Fruit fly (Drosophila melanogaster): ENCODE data around the gene CG15387.

CG15387 gene

DNA sequence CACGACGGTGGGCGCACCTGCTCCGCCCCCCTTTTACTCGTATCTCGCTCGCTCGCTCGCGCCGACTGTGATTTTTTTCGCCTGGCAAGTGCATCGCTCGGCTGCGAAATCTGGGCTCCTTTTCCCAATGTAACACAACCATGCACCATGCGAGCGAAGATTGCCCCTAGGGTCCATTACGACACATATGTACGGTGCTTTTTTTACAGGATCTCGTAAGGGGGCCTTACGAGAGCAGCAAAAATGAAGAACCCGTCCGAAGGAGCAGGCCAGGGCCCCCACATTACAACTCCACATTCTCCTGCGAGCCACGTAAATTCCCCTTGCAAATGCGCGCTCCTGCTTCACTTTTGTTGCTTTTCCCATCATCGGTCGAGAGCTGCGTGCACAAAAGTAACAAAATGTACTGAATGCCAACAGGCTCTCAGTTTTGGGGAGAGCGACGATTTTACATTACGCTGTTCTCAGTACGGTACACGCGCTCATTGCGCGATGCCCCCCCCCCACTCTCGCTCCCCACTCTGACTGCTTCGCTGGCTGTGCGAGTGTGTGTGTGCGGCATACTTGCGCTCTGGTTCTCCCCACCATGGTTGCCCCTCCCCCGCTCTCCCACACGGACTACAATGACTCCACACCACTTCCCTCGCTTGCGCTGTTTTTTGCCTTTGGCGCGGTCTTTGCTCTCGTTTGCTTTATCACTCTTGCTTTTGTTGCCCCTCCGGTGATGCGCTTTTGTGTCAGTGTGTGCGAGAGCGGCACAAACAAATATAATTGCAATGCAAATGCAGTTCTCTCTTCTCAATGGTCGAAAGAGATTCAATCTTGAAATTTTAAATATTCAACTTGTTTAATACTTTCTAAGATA, 23.0 kb downstream of the CG15387 start (continued):
- TF ChIP-seq CG14441 (GFP tag; IDR thresholded peaks at IDR 0.05) (0 out of 2 replicates have a peak, but pooled peaks have one; percentile 15), CG18262 (tag; optimal IDR thresholded peaks at IDR 0.05) (no peak), jing (GFP tag; optimal IDR thresholded peaks at IDR 0.05) (no peak), chn (GFP tag; optimal IDR thresholded peaks at IDR 0.05) (no peak), ac (GFP tag; optimal IDR thresholded peaks at IDR 0.05) (no peak), cwo (GFP tag; optimal IDR thresholded peaks at IDR 0.05) (peak; percentile 8), CG9437 (GFP tag; optimal IDR thresholded peaks at IDR 0.05) (peak; percentile 70), Fer1 (GFP tag; optimal IDR thresholded peaks at IDR 0.05) (no peak), Bgb (GFP tag; IDR thresholded peaks at IDR 0.05; ENCODE audit: partially characterized antibody) (peak; percentile 66), corto (GFP tag; optimal IDR thresholded peaks at IDR 0.05) (peak; percentile 14), Hey (tag; optimal IDR thresholded peaks at IDR 0.05) (peak; percentile 41), Antp (GFP tag; optimal IDR thresholded peaks at IDR 0.05) (no peak), Adf1 (GFP tag; IDR thresholded peaks at IDR 0.05) (peak; percentile 51), CG30403 (GFP tag; optimal IDR thresholded peaks at IDR 0.05) (no peak), CG11456 (GFP tag; IDR thresholded peaks at IDR 0.05) (peak; percentile 44; the same call in 1 of the 3 replicates), Dad (GFP tag; optimal IDR thresholded peaks at IDR 0.05) (no peak), CG6791 (GFP tag; IDR thresholded peaks at IDR 0.05; ENCODE audit: partially characterized antibody) (peak; percentile 50; the same call in 1 of the 3 replicates), Dfd (GFP tag; optimal IDR thresholded peaks at IDR 0.05) (no peak), CG31365 (tag; optimal IDR thresholded peaks at IDR 0.05) (no peak), chm (GFP tag; IDR thresholded peaks at IDR 0.05) (peak; percentile 68; the same call in 1 of the 2 replicates), D19A (tag; optimal IDR thresholded peaks at IDR 0.05) (no peak), CG8924 (tag; optimal IDR thresholded peaks at IDR 0.05) (no peak), sc (optimal IDR thresholded peaks at IDR 0.05) (no peak), sc (GFP tag; optimal IDR thresholded peaks at IDR 0.05) (no peak), CG15011 (GFP tag; optimal IDR thresholded peaks at IDR 0.05) (no peak), H15 (GFP tag; IDR thresholded peaks at IDR 0.05) (0 out of 3 replicates have a peak, but pooled peaks have one; percentile 10), CG7786 (GFP tag; optimal IDR thresholded peaks at IDR 0.05) (no peak), twi (tag; optimal IDR thresholded peaks at IDR 0.05) (no peak), fd102C (GFP tag; optimal IDR thresholded peaks at IDR 0.05) (no peak), CG12071 (GFP tag; optimal IDR thresholded peaks at IDR 0.05) (peak; percentile 1), knrl (GFP tag; IDR thresholded peaks at IDR 0.05; ENCODE audit: partially characterized antibody) (no peak), amos (GFP tag; IDR thresholded peaks at IDR 0.05; ENCODE audit: partially characterized antibody) (peak; percentile 12; the same call in 1 of the 2 replicates), Jarid2 (GFP tag; optimal IDR thresholded peaks at IDR 0.05) (no peak), Xrp1 (GFP tag; IDR thresholded peaks at IDR 0.05) (0 out of 2 replicates have a peak, but pooled peaks have one; percentile 6), D (optimal IDR thresholded peaks at IDR 0.05) (no peak), D (GFP tag; optimal IDR thresholded peaks at IDR 0.05) (no peak), CG6272 (GFP tag; IDR thresholded peaks at IDR 0.05) (0 out of 2 replicates have a peak, but pooled peaks have one; percentile 20), ab (GFP tag; optimal IDR thresholded peaks at IDR 0.05) (peak; percentile 89), kni (GFP tag; optimal IDR thresholded peaks at IDR 0.05) (peak; percentile 84), GATAe (GFP tag; conservative IDR thresholded peaks at IDR 0.05) (no peak), MBD-R2 (GFP tag; IDR thresholded peaks at IDR 0.05) (peak; percentile 22; the same call in 1 of the 2 replicates), Aef1 (GFP tag; IDR thresholded peaks at IDR 0.05) (peak; percentile 56; the same call in 2 of the 3 replicates), CG12659 (GFP tag; optimal IDR thresholded peaks at IDR 0.05) (no peak), CG12769 (tag; optimal IDR thresholded peaks at IDR 0.05) (peak; percentile 55), ara (GFP tag; IDR thresholded peaks at IDR 0.05) (no peak), tna (GFP tag; IDR thresholded peaks at IDR 0.05; ENCODE audit: partially characterized antibody) (peak; percentile 53; the same call in 1 of the 2 replicates), CG2199 (GFP tag; IDR thresholded peaks at IDR 0.05) (peak; percentile 85; the same call in 2 of the 3 replicates), vfl (GFP tag; optimal IDR thresholded peaks at IDR 0.05) (no peak)

Data from whole organism, embryonic.